Worm (Caenorhabditis elegans) whole organism, L1 larva: ENCODE data around the gene K07D4.2.

Experiments
- C04F5.9 ChIP-seq: sonication (generic microtip); optimal IDR thresholded peaks from 2 replicates; lab custom pipeline; 2016; ENCODE audit warnings: missing genetic modification characterization, missing compliant biosample characterization
- C16A3.4 ChIP-seq: fragments of 150-350 bp; optimal IDR thresholded peaks from 2 replicates; lab custom pipeline; 2014; ENCODE audit warnings: missing biosample characterization, missing genetic modification characterization
- C34B4.2 ChIP-seq: sonication (generic microtip); optimal IDR thresholded peaks from 2 replicates; lab custom pipeline; 2017; ENCODE audit warnings: mild to moderate bottlenecking, missing genetic modification characterization, missing compliant biosample characterization
- aha-1 ChIP-seq: fragments of 150-350 bp; optimal IDR thresholded peaks from 2 replicates; lab custom pipeline; 2014; ENCODE audit warnings: missing biosample characterization, missing genetic modification characterization
- ama-1 ChIP-seq: fragments of 150-350 bp; optimal IDR thresholded peaks from 2 replicates; lab custom pipeline; 2014
- blmp-1 ChIP-seq: fragments of 150-350 bp; optimal IDR thresholded peaks from 2 replicates; lab custom pipeline; 2014; ENCODE audit warnings: missing biosample characterization, missing genetic modification characterization
- ceh-8 ChIP-seq: fragments of 200-800 bp; sonication (Bioruptor generic); optimal IDR thresholded peaks from 2 replicates; lab custom pipeline; 2018; ENCODE audit warnings: mild to moderate bottlenecking, missing genetic modification characterization, moderate library complexity, missing compliant biosample characterization
- ceh-88 ChIP-seq: fragments of 200-800 bp; sonication (Bioruptor generic); IDR thresholded peaks from 2 replicates; pipeline ENCODE4 v1.3.6; 2022; ENCODE audit warnings: missing genetic modification characterization, missing compliant biosample characterization
- ces-1 ChIP-seq: fragments of 150-350 bp; optimal IDR thresholded peaks from 2 replicates; lab custom pipeline; 2014; ENCODE audit warnings: missing biosample characterization, missing genetic modification reagents, missing genetic modification characterization
- dpl-1 ChIP-seq, 3 experiments: fragments of 150-350 bp in 2 of 3; sonication (generic microtip) in 1 of 3; optimal IDR thresholded peaks; 2 replicates each; lab custom pipeline; 2014 to 2017; ENCODE audit warnings: missing biosample characterization in 3 of 3, missing genetic modification characterization in 3 of 3, missing genetic modification reagents in 3 of 3
- efl-3 ChIP-seq: fragments of 200-800 bp; sonication (Bioruptor generic); optimal IDR thresholded peaks from 2 replicates; lab custom pipeline; 2018; ENCODE audit warnings: mild to moderate bottlenecking, missing genetic modification characterization, missing compliant biosample characterization
- elt-3 ChIP-seq, 6 experiments: fragments of 150-350 bp in 1 of 6; sonication (generic microtip); optimal IDR thresholded peaks; 2 replicates each; lab custom pipeline; 2017 to 2018; ENCODE audit warnings: missing biosample characterization in 6 of 6, missing genetic modification characterization in 6 of 6, inconsistent platforms in 1 of 6
- ets-5 ChIP-seq: fragments of 200-800 bp; sonication (Bioruptor generic); IDR thresholded peaks from 2 replicates; pipeline ENCODE4 v1.3.6; 2022; ENCODE audit warnings: missing genetic modification characterization, missing compliant biosample characterization
- fkh-4 ChIP-seq: sonication (generic microtip); optimal IDR thresholded peaks from 2 replicates; lab custom pipeline; 2016; ENCODE audit warnings: missing compliant biosample characterization, missing genetic modification characterization, borderline replicate concordance
- fkh-8 ChIP-seq: sonication (generic microtip); optimal IDR thresholded peaks from 2 replicates; lab custom pipeline; 2016; ENCODE audit warnings: mild to moderate bottlenecking, missing genetic modification characterization, missing compliant biosample characterization
- grh-1 ChIP-seq: fragments of 200-800 bp; sonication (Bioruptor generic); IDR thresholded peaks from 2 replicates; pipeline ENCODE4 v1.3.6; 2022; ENCODE audit warnings: missing genetic modification reagents, missing genetic modification characterization, missing compliant biosample characterization
- hlh-17 ChIP-seq: fragments of 200-800 bp; sonication (Bioruptor generic); optimal IDR thresholded peaks from 2 replicates; lab custom pipeline; 2018; ENCODE audit warnings: missing genetic modification characterization, mild to moderate bottlenecking, missing compliant biosample characterization, moderate library complexity, borderline replicate concordance
- hlh-4 ChIP-seq: sonication (generic microtip); optimal IDR thresholded peaks from 2 replicates; lab custom pipeline; 2016; ENCODE audit warnings: mild to moderate bottlenecking, missing genetic modification characterization, missing compliant biosample characterization
- hpl-2 ChIP-seq: fragments of 150-350 bp; optimal IDR thresholded peaks from 2 replicates; lab custom pipeline; 2014; ENCODE audit warnings: missing biosample characterization, missing genetic modification reagents, missing genetic modification characterization
- irx-1 ChIP-seq: sonication (generic microtip); optimal IDR thresholded peaks from 2 replicates; lab custom pipeline; 2016; ENCODE audit warnings: missing genetic modification characterization, missing compliant biosample characterization
- isw-1 ChIP-seq: fragments of 200-800 bp; sonication (Bioruptor generic); IDR thresholded peaks from 2 replicates; pipeline ENCODE4 v1.3.6; 2022; ENCODE audit warnings: missing genetic modification characterization, missing compliant biosample characterization
- jun-1 ChIP-seq: fragments of 150-350 bp; optimal IDR thresholded peaks from 2 replicates; lab custom pipeline; 2014; ENCODE audit warnings: missing biosample characterization, missing genetic modification reagents, missing genetic modification characterization
- lin-14 ChIP-seq: fragments of 200-800 bp; sonication (Bioruptor generic); optimal IDR thresholded peaks from 2 replicates; lab custom pipeline; 2018; ENCODE audit warnings: mild to moderate bottlenecking, missing genetic modification characterization, moderate library complexity, missing compliant biosample characterization
- lin-15B ChIP-seq: fragments of 150-350 bp; sonication (generic microtip); optimal IDR thresholded peaks from 3 replicates; lab custom pipeline; 2014; ENCODE audit warnings: missing biosample characterization, missing genetic modification characterization
- lin-35 ChIP-seq, 2 experiments: fragments of 150-350 bp; optimal IDR thresholded peaks; 2 replicates each; lab custom pipeline; 2014; ENCODE audit warnings: missing biosample characterization in 2 of 2, missing genetic modification characterization in 2 of 2, missing genetic modification reagents in 2 of 2
- lir-3 ChIP-seq: sonication (generic microtip); optimal IDR thresholded peaks from 2 replicates; lab custom pipeline; 2016; ENCODE audit warnings: mild to moderate bottlenecking, missing genetic modification characterization, moderate library complexity, missing compliant biosample characterization; ENCODE audit not compliant: poor library complexity
- lsy-2 ChIP-seq, 2 experiments: fragments of 150-350 bp; optimal IDR thresholded peaks; 2 replicates each; lab custom pipeline; 2014; ENCODE audit warnings: missing biosample characterization in 2 of 2, missing genetic modification characterization in 2 of 2
- mab-9 ChIP-seq: fragments of 200-800 bp; sonication (Bioruptor generic); IDR thresholded peaks from 2 replicates; pipeline ENCODE4 v1.3.6; 2022; ENCODE audit warnings: missing genetic modification reagents, missing genetic modification characterization, missing compliant biosample characterization
- mep-1 ChIP-seq: fragments of 150-350 bp; optimal IDR thresholded peaks from 2 replicates; lab custom pipeline; 2014; ENCODE audit warnings: missing biosample characterization, missing genetic modification characterization
- nhr-11 ChIP-seq: fragments of 150-350 bp; optimal IDR thresholded peaks from 2 replicates; lab custom pipeline; 2014; ENCODE audit warnings: missing biosample characterization, missing genetic modification characterization
- nhr-19 ChIP-seq: fragments of 200-800 bp; sonication (Bioruptor generic); conservative IDR thresholded peaks from 2 replicates; pipeline ENCODE4 v1.3.6; 2022; ENCODE audit warnings: missing genetic modification characterization, missing compliant biosample characterization
- nhr-20 ChIP-seq: sonication (generic microtip); optimal IDR thresholded peaks from 2 replicates; lab custom pipeline; 2016; ENCODE audit warnings: mild to moderate bottlenecking, missing genetic modification characterization, missing compliant biosample characterization
- nhr-237 ChIP-seq: fragments of 150-350 bp; optimal IDR thresholded peaks from 2 replicates; lab custom pipeline; 2014; ENCODE audit warnings: missing biosample characterization, missing genetic modification characterization
- nhr-47 ChIP-seq: sonication (generic microtip); optimal IDR thresholded peaks from 2 replicates; lab custom pipeline; 2016; ENCODE audit warnings: mild to moderate bottlenecking, missing genetic modification characterization, moderate library complexity, missing compliant biosample characterization
- nhr-71 ChIP-seq: sonication (generic microtip); optimal IDR thresholded peaks from 2 replicates; lab custom pipeline; 2016; ENCODE audit warnings: mild to moderate bottlenecking, missing genetic modification characterization, moderate library complexity, missing compliant biosample characterization
- nhr-76 ChIP-seq: sonication (generic microtip); optimal IDR thresholded peaks from 2 replicates; lab custom pipeline; 2017; ENCODE audit warnings: missing biosample characterization, missing genetic modification characterization
- nhr-85 ChIP-seq: sonication (generic microtip); peaks from one replicate; lab custom pipeline; 2016; ENCODE audit warnings: missing genetic modification characterization, inconsistent platforms, missing compliant biosample characterization
- pag-3 ChIP-seq: sonication (generic microtip); optimal IDR thresholded peaks from 2 replicates; lab custom pipeline; 2017; ENCODE audit warnings: missing genetic modification characterization, mild to moderate bottlenecking, missing compliant biosample characterization, antibody characterized with exemption, borderline replicate concordance; ENCODE audit not compliant: insufficient read depth
- pax-3 ChIP-seq: fragments of 200-800 bp; sonication (Bioruptor generic); optimal IDR thresholded peaks from 2 replicates; lab custom pipeline; 2018; ENCODE audit warnings: mild to moderate bottlenecking, missing genetic modification characterization, moderate library complexity, missing compliant biosample characterization
- pqm-1 ChIP-seq: sonication (generic microtip); optimal IDR thresholded peaks from 3 replicates; lab custom pipeline; 2017; ENCODE audit warnings: missing biosample characterization, missing genetic modification characterization
- rnt-1 ChIP-seq: sonication (generic microtip); optimal IDR thresholded peaks from 2 replicates; lab custom pipeline; 2016; ENCODE audit warnings: mild to moderate bottlenecking, missing genetic modification characterization, moderate library complexity, missing compliant biosample characterization
- snpc-4 ChIP-seq: fragments of 150-350 bp; optimal IDR thresholded peaks from 2 replicates; lab custom pipeline; 2014; ENCODE audit warnings: missing biosample characterization, missing genetic modification characterization
- snu-23 ChIP-seq: sonication (generic microtip); optimal IDR thresholded peaks from 2 replicates; lab custom pipeline; 2016; ENCODE audit warnings: missing genetic modification characterization, missing compliant biosample characterization
- sptf-1 ChIP-seq: fragments of 150-350 bp; optimal IDR thresholded peaks from 2 replicates; lab custom pipeline; 2014; ENCODE audit warnings: missing biosample characterization, missing genetic modification characterization
- swsn-7 ChIP-seq: sonication (generic microtip); optimal IDR thresholded peaks from 2 replicates; lab custom pipeline; 2016; ENCODE audit warnings: missing genetic modification characterization, missing compliant biosample characterization
- tbx-2 ChIP-seq: sonication (generic microtip); optimal IDR thresholded peaks from 2 replicates; lab custom pipeline; 2016; ENCODE audit warnings: missing genetic modification characterization, missing compliant biosample characterization
- tlp-1 ChIP-seq: fragments of 150-350 bp; optimal IDR thresholded peaks from 2 replicates; lab custom pipeline; 2014; ENCODE audit warnings: missing biosample characterization, missing genetic modification characterization
- unc-130 ChIP-seq: fragments of 150-350 bp; optimal IDR thresholded peaks from 2 replicates; lab custom pipeline; 2017; ENCODE audit warnings: missing biosample characterization, missing genetic modification characterization, inconsistent platforms
- unc-86 ChIP-seq: sonication (generic microtip); optimal IDR thresholded peaks from 2 replicates; lab custom pipeline; 2016; ENCODE audit warnings: missing genetic modification characterization, missing compliant biosample characterization
- unc-98 ChIP-seq: fragments of 200-800 bp; sonication (Bioruptor generic); IDR thresholded peaks from 2 replicates; pipeline ENCODE4 v1.3.6; 2022; ENCODE audit warnings: missing genetic modification characterization, missing compliant biosample characterization
- xbp-1 ChIP-seq: sonication (generic microtip); optimal IDR thresholded peaks from 2 replicates; lab custom pipeline; 2016; ENCODE audit warnings: missing genetic modification characterization, missing compliant biosample characterization
- zag-1 ChIP-seq: fragments of 150-350 bp; optimal IDR thresholded peaks from 2 replicates; lab custom pipeline; 2014; ENCODE audit warnings: missing biosample characterization, missing genetic modification characterization
- zip-4 ChIP-seq: fragments of 200-800 bp; sonication (Bioruptor generic); optimal IDR thresholded peaks from 2 replicates; lab custom pipeline; 2018; ENCODE audit warnings: mild to moderate bottlenecking, missing genetic modification characterization, moderate library complexity, missing compliant biosample characterization
- ztf-4 ChIP-seq: fragments of 150-350 bp; optimal IDR thresholded peaks from 2 replicates; lab custom pipeline; 2014; ENCODE audit warnings: missing biosample characterization, missing genetic modification characterization

K07D4.2 gene

ce11 chrII:4089183-4089582, 43.9 kb upstream of the K07D4.2 start:
- TF ChIP-seq unc-130 (tag; lab: Kevin White, UChicago) = peak; percentile 50
- no peak for TF ChIP-seq irx-1 (tag; lab: Kevin White, UChicago)
- TF ChIP-seq jun-1 = peak; percentile 53
- no peak for TF ChIP-seq tlp-1
- peak; percentile 6 for TF ChIP-seq pag-3 (tag; lab: Kevin White, UChicago)
- peak in 1 of 2 experiments; percentile 78 for TF ChIP-seq lin-35 (GFP tag; optimal IDR thresholded peaks at IDR 0.05; lab: Kevin White, UChicago)
- no peak for TF ChIP-seq mab-9 (GFP tag; lab: Robert Waterston, UW)
- TF ChIP-seq zag-1 = no peak
- TF ChIP-seq hlh-4 (tag; lab: Kevin White, UChicago) = no peak
- TF ChIP-seq C34B4.2 (tag; lab: Kevin White, UChicago) = no peak
- no peak for TF ChIP-seq ces-1 (GFP tag; lab: Kevin White, UChicago)
- TF ChIP-seq lir-3 (tag; lab: Kevin White, UChicago) = no peak
- no peak for TF ChIP-seq hpl-2 (GFP tag; lab: Kevin White, UChicago)
- TF ChIP-seq fkh-8 = no peak
- TF ChIP-seq snpc-4 (tag; lab: Kevin White, UChicago) = no peak
- TF ChIP-seq aha-1 (tag; lab: Kevin White, UChicago) = no peak
- TF ChIP-seq ztf-4 (tag; lab: Kevin White, UChicago) = peak; percentile 19
- peak; percentile 45 for TF ChIP-seq mep-1 (tag; lab: Kevin White, UChicago)
- TF ChIP-seq nhr-11 = peak; percentile 3
- TF ChIP-seq nhr-47 (tag; lab: Kevin White, UChicago) = peak; percentile 49
- TF ChIP-seq isw-1 (GFP tag; lab: Robert Waterston, UW) = no peak
- peak; percentile 86 for TF ChIP-seq nhr-20 (tag; lab: Kevin White, UChicago)
- TF ChIP-seq nhr-237 (tag; lab: Kevin White, UChicago) = no peak
- peak; percentile 23; the same call in 1 of the 2 replicates for TF ChIP-seq grh-1 (GFP tag; lab: Robert Waterston, UW)
- TF ChIP-seq tbx-2 = peak; percentile 75
- TF ChIP-seq nhr-19 (GFP tag; lab: Robert Waterston, UW) = peak; percentile 77
- peak; percentile 76 for TF ChIP-seq pqm-1 (tag; lab: Kevin White, UChicago)
- no peak for TF ChIP-seq nhr-76
- TF ChIP-seq nhr-85 = peak; percentile 82
- TF ChIP-seq blmp-1 (tag; lab: Kevin White, UChicago) = peak; percentile 66
- TF ChIP-seq ceh-8 (GFP tag; lab: Kevin White, UChicago) = no peak
- TF ChIP-seq fkh-4 (tag; lab: Kevin White, UChicago) = no peak
- TF ChIP-seq nhr-71 = peak; percentile 86
- no peak for TF ChIP-seq ceh-88
- peak; percentile 1 for TF ChIP-seq C16A3.4 (tag; lab: Kevin White, UChicago)
- no peak for TF ChIP-seq efl-3 (GFP tag; lab: Kevin White, UChicago)
- no peak for TF ChIP-seq C04F5.9 (tag; lab: Kevin White, UChicago)
- no peak for TF ChIP-seq unc-86 (tag; lab: Kevin White, UChicago)
- no peak for TF ChIP-seq xbp-1 (tag; lab: Kevin White, UChicago)
- TF ChIP-seq ets-5 (GFP tag; lab: Robert Waterston, UW) = no peak
- TF ChIP-seq lsy-2 (tag; optimal IDR thresholded peaks at IDR 0.05; lab: Kevin White, UChicago) = peak; percentile 54 to 57
- peak in 2 of 3 experiments; percentile 14 to 34 for TF ChIP-seq dpl-1 (GFP tag; optimal IDR thresholded peaks at IDR 0.05; lab: Kevin White, UChicago)
- peak; percentile 66 for TF ChIP-seq rnt-1 (tag; lab: Kevin White, UChicago)
- no peak for TF ChIP-seq zip-4
- TF ChIP-seq unc-98 (GFP tag; lab: Robert Waterston, UW) = no peak
- no peak for TF ChIP-seq ama-1
- TF ChIP-seq pax-3 = no peak
- no peak for TF ChIP-seq sptf-1
- peak in 4 of 6 experiments; percentile 7 to 74 (median 56) for TF ChIP-seq elt-3 (tag; optimal IDR thresholded peaks at IDR 0.05; lab: Kevin White, UChicago)
- TF ChIP-seq hlh-17 = no peak
- no peak for TF ChIP-seq lin-15B (tag; lab: Kevin White, UChicago)
- peak; percentile 74 for TF ChIP-seq snu-23
- TF ChIP-seq lin-14 = peak; percentile 87
- TF ChIP-seq swsn-7 (tag; lab: Kevin White, UChicago) = peak; percentile 8
